Worm (Caenorhabditis elegans): ENCODE results near the gene C41G11.1.

Gene C41G11.1

ce11 chrX:5698419-5698818, 21.6 kb downstream of the C41G11.1 start:
- TF ChIP-seq let-526 (GFP tag; IDR thresholded peaks at IDR 0.05), result no peak
- TF ChIP-seq nfyb-1 (GFP tag; IDR thresholded peaks at IDR 0.05), result no peak
- no peak for TF ChIP-seq ccch-3 (GFP tag; optimal IDR thresholded peaks at IDR 0.05)
- TF ChIP-seq hrde-1 (tag; optimal IDR thresholded peaks at IDR 0.05; ENCODE audit: borderline replicate concordance), result no peak
- no peak for TF ChIP-seq snpc-3.4 (tag; optimal IDR thresholded peaks at IDR 0.05)
- no peak for TF ChIP-seq tbp1 (GFP tag; optimal IDR thresholded peaks at IDR 0.05)
- TF ChIP-seq T07F8.4 (tag; optimal IDR thresholded peaks at IDR 0.05), result no peak
- TF ChIP-seq mxl-1 (tag; optimal IDR thresholded peaks at IDR 0.05), result no peak
- no peak for TF ChIP-seq B0019.2 (GFP tag; conservative IDR thresholded peaks at IDR 0.05)
- TF ChIP-seq xnd-1 (tag; optimal IDR thresholded peaks at IDR 0.05), result no peak
- no peak for TF ChIP-seq zim-3 (tag; optimal IDR thresholded peaks at IDR 0.05)
- TF ChIP-seq Y67H2A.10 (GFP tag; conservative IDR thresholded peaks at IDR 0.05), result no peak

DNA sequence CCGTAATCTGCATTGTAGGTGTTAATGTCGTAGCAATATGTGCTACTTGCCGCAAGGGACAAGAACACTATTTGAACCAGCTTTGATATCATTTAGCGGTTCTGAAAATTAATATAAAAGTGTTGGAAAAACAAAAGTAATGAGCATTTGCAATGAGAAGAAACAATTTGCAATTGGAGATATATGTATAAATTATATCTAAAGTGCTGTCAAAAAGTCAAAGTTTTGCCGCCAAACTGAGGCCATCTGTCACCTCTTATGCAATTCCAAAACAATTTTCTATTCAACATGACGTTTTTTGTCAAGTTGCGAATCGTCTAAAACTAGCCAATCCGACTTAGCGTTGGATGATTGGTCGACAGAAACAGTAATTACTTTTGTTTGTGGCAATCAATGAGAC, 22.8 kb downstream of the C41G11.1 start, which contains the start of gene W01C8.5:
TSS of gene W01C8.5 (minus strand) at position 101 of the 400 bp plus-strand sequence.
- no peak for TF ChIP-seq attf-5 (GFP tag; optimal IDR thresholded peaks at IDR 0.05)
- no peak for TF ChIP-seq gei-17 (GFP tag; optimal IDR thresholded peaks at IDR 0.05)
- TF ChIP-seq hmg-20 (GFP tag; IDR thresholded peaks at IDR 0.05), result no peak
- TF ChIP-seq F49E8.2 (tag; optimal IDR thresholded peaks at IDR 0.05; ENCODE audit: insufficient read depth), result no peak
- TF ChIP-seq madf-6 (GFP tag; IDR thresholded peaks at IDR 0.05), result no peak
- no peak for TF ChIP-seq atf-7 (tag; optimal IDR thresholded peaks at IDR 0.05)
- TF ChIP-seq ztf-3 (GFP tag; optimal IDR thresholded peaks at IDR 0.05), result no peak

DNA sequence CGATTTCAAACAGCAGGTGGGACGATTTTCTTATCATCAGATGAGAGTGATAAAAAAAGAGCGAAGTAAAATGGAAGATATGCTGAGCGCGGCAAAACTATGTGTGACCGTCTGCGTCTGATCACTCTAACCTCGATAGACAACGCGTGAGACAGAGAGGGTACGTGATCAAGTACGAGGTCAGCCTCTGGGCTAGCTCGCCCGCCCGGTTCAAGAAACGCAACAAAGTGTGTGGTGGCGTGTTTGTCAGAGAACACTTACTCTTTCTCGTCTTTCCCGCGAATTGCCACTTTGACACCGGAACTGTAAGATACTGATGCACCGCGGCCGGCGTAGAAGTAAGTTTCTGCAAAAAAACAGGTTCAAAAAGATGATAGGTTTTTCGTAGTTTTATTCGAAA, 23.8 kb downstream of the C41G11.1 start:
- TF ChIP-seq lsl-1 (GFP tag; optimal IDR thresholded peaks at IDR 0.05), result no peak
- TF ChIP-seq B0261.1 (tag; optimal IDR thresholded peaks at IDR 0.05), result no peak
- no peak for TF ChIP-seq F55B11.4 (tag; optimal IDR thresholded peaks at IDR 0.05; ENCODE audit: borderline replicate concordance, insufficient read depth)
- TF ChIP-seq Y53G8AR.9 (GFP tag; conservative IDR thresholded peaks at IDR 0.05), result no peak
- no peak for TF ChIP-seq fkh-3 (tag; optimal IDR thresholded peaks at IDR 0.05)
- no peak for TF ChIP-seq ceh-58 (GFP tag; IDR thresholded peaks at IDR 0.05)
- TF ChIP-seq ets-4 (GFP tag; optimal IDR thresholded peaks at IDR 0.05), result peak; percentile 75
- TF ChIP-seq chd-7 (tag; optimal IDR thresholded peaks at IDR 0.05), result peak; percentile 18
- TF ChIP-seq ceh-91 (GFP tag; IDR thresholded peaks at IDR 0.05), result no peak
- peak; percentile 21 for TF ChIP-seq nhr-90 (tag; optimal IDR thresholded peaks at IDR 0.05)
- peak; percentile 93 for TF ChIP-seq nhr-80 (tag; optimal IDR thresholded peaks at IDR 0.05)
- TF ChIP-seq ceh-27 (GFP tag; optimal IDR thresholded peaks at IDR 0.05), result no peak
- peak in 1 of 2 experiments; percentile 26 for TF ChIP-seq let-607 (tag; optimal IDR thresholded peaks at IDR 0.05)
- peak; percentile 43 for TF ChIP-seq atf-7 (tag; optimal IDR thresholded peaks at IDR 0.05)
- no peak for TF ChIP-seq Y56A3A.18 (GFP tag; IDR thresholded peaks at IDR 0.05)
- peak; percentile 51; the same call in 1 of the 2 replicates for TF ChIP-seq egl-44 (GFP tag; IDR thresholded peaks at IDR 0.05)
- peak; percentile 63; the same call in 1 of the 2 replicates for TF ChIP-seq B0336.3 (GFP tag; IDR thresholded peaks at IDR 0.05)
- no peak for TF ChIP-seq rcor-1 (GFP tag; IDR thresholded peaks at IDR 0.05)
- 0 out of 2 replicates have a peak, but pooled peaks have one; percentile 11 for TF ChIP-seq let-526 (GFP tag; IDR thresholded peaks at IDR 0.05)
- TF ChIP-seq ceh-100 (GFP tag; IDR thresholded peaks at IDR 0.05), result no peak
- no peak for TF ChIP-seq hlh-12 (tag; optimal IDR thresholded peaks at IDR 0.05)
- TF ChIP-seq pbrm-1 (GFP tag; IDR thresholded peaks at IDR 0.05), result 0 out of 2 replicates have a peak, but pooled peaks have one; percentile 14
- peak; percentile 43 for TF ChIP-seq ztf-22 (GFP tag; optimal IDR thresholded peaks at IDR 0.05)
- no peak for TF ChIP-seq ceh-79 (tag; optimal IDR thresholded peaks at IDR 0.05)
- TF ChIP-seq somi-1 (GFP tag; optimal IDR thresholded peaks at IDR 0.05), result peak; percentile 34
- TF ChIP-seq madf-8 (GFP tag; conservative IDR thresholded peaks at IDR 0.05), result no peak
- no peak for TF ChIP-seq T07F8.4 (tag; optimal IDR thresholded peaks at IDR 0.05)
- no peak for TF ChIP-seq attf-3 (GFP tag; conservative IDR thresholded peaks at IDR 0.05)
- TF ChIP-seq sdz-38 (tag; optimal IDR thresholded peaks at IDR 0.05), result no peak
- no peak for TF ChIP-seq rec-8 (tag; optimal IDR thresholded peaks at IDR 0.05)
